Worm (Caenorhabditis elegans) whole organism, L4 larva: ENCODE results near the gene egg-1.
A peak's percentile ranks its signal among the peaks of the same experiment; 100 is the strongest.

Source experiments
- F26F4.8 ChIP-seq: fragments of 200-800 bp; sonication (Bioruptor generic); conservative IDR thresholded peaks from 2 replicates; pipeline ENCODE4 v1.3.6; 2022; ENCODE audit warnings: missing genetic modification characterization, missing compliant biosample characterization
- F37D6.2 ChIP-seq: sonication (generic microtip); optimal IDR thresholded peaks from 2 replicates; lab custom pipeline; 2016; ENCODE audit warnings: mild to moderate bottlenecking, missing genetic modification characterization, missing compliant biosample characterization
- F44E2.7 ChIP-seq: fragments of 200-800 bp; sonication (Bioruptor generic); IDR thresholded peaks from 2 replicates; pipeline ENCODE4 v2.1.2; 2022; ENCODE audit warnings: missing genetic modification characterization, missing compliant biosample characterization
- F49E8.2 ChIP-seq: sonication (generic microtip); optimal IDR thresholded peaks from 2 replicates; lab custom pipeline; 2016; ENCODE audit warnings: missing compliant biosample characterization, mild to moderate bottlenecking, missing genetic modification characterization, borderline replicate concordance
- R02D3.7 ChIP-seq: fragments of 150-350 bp; sonication (generic microtip); optimal IDR thresholded peaks from 3 replicates; lab custom pipeline; 2014; ENCODE audit warnings: missing biosample characterization, missing genetic modification characterization
- Y105C5A.15 ChIP-seq: fragments of 200-800 bp; sonication (Bioruptor generic); IDR thresholded peaks from 2 replicates; pipeline ENCODE4 v1.3.6; 2022; ENCODE audit warnings: missing genetic modification characterization, missing compliant biosample characterization
- Y48G9A.11 ChIP-seq: fragments of 200-800 bp; sonication (Bioruptor generic); IDR thresholded peaks from 2 replicates; pipeline ENCODE4 v1.3.6; 2022; ENCODE audit warnings: missing genetic modification reagents, missing genetic modification characterization, missing compliant biosample characterization
- Y5F2A.4 ChIP-seq: fragments of 200-800 bp; sonication (Bioruptor generic); optimal IDR thresholded peaks from 2 replicates; lab custom pipeline; 2018; ENCODE audit warnings: mild to moderate bottlenecking, missing genetic modification characterization, missing compliant biosample characterization
- Y75B8A.6 ChIP-seq: fragments of 200-800 bp; sonication (Bioruptor generic); IDR thresholded peaks from 2 replicates; pipeline ENCODE4 v1.3.6; 2022; ENCODE audit warnings: missing genetic modification reagents, missing genetic modification characterization, missing compliant biosample characterization
- attf-4 ChIP-seq: sonication (generic microtip); optimal IDR thresholded peaks from 3 replicates; lab custom pipeline; 2017; ENCODE audit warnings: missing biosample characterization, missing genetic modification characterization
- ceh-28 ChIP-seq: fragments of 150-350 bp; optimal IDR thresholded peaks from 2 replicates; lab custom pipeline; 2014; ENCODE audit warnings: missing biosample characterization, missing genetic modification reagents, missing genetic modification characterization
- ceh-32 ChIP-seq: sonication (generic microtip); optimal IDR thresholded peaks from 2 replicates; lab custom pipeline; 2016; ENCODE audit warnings: mild to moderate bottlenecking, missing genetic modification characterization, missing compliant biosample characterization; ENCODE audit not compliant: poor library complexity
- ctbp-1 ChIP-seq: fragments of 200-800 bp; sonication (Bioruptor generic); IDR thresholded peaks from 2 replicates; pipeline ENCODE4 v1.3.6; 2022; ENCODE audit warnings: missing genetic modification reagents, missing genetic modification characterization, missing compliant biosample characterization
- daf-12 ChIP-seq: fragments of 150-350 bp; optimal IDR thresholded peaks from 2 replicates; lab custom pipeline; 2014; ENCODE audit warnings: missing biosample characterization, missing genetic modification reagents, missing genetic modification characterization
- daf-16 ChIP-seq, 3 experiments: sonication (generic microtip); optimal IDR thresholded peaks; 2 replicates each; lab custom pipeline; 2016 to 2017; ENCODE audit warnings: missing genetic modification characterization in 3 of 3, missing genetic modification reagents in 3 of 3, mild to moderate bottlenecking in 2 of 3, missing compliant biosample characterization in 2 of 3, missing biosample characterization in 1 of 3, moderate library complexity in 1 of 3
- daf-8 ChIP-seq: fragments of 200-800 bp; sonication (Bioruptor generic); IDR thresholded peaks from 2 replicates; pipeline ENCODE4 v1.3.6; 2022; ENCODE audit warnings: missing genetic modification characterization, missing compliant biosample characterization
- dmd-9 ChIP-seq: fragments of 200-800 bp; sonication (Bioruptor generic); IDR thresholded peaks from 2 replicates; pipeline ENCODE4 v1.3.6; 2022; ENCODE audit warnings: missing genetic modification reagents, missing genetic modification characterization, missing compliant biosample characterization
- dpl-1 ChIP-seq: fragments of 150-350 bp; optimal IDR thresholded peaks from 2 replicates; lab custom pipeline; 2014; ENCODE audit warnings: missing biosample characterization, missing genetic modification reagents, missing genetic modification characterization
- duxl-1 ChIP-seq: sonication (generic microtip); optimal IDR thresholded peaks from 2 replicates; lab custom pipeline; 2016; ENCODE audit warnings: mild to moderate bottlenecking, missing genetic modification characterization, moderate library complexity, missing compliant biosample characterization; ENCODE audit not compliant: poor library complexity
- fkh-10 ChIP-seq: fragments of 150-350 bp; optimal IDR thresholded peaks from 2 replicates; lab custom pipeline; 2014; ENCODE audit warnings: missing biosample characterization, missing genetic modification reagents, missing genetic modification characterization
- fos-1 ChIP-seq: fragments of 150-350 bp; optimal IDR thresholded peaks from 2 replicates; lab custom pipeline; 2014; ENCODE audit warnings: missing biosample characterization, missing genetic modification characterization
- gei-8 ChIP-seq: fragments of 200-800 bp; sonication (Bioruptor generic); optimal IDR thresholded peaks from 2 replicates; lab custom pipeline; 2018; ENCODE audit warnings: mild to moderate bottlenecking, missing genetic modification characterization, missing compliant biosample characterization
- hlh-11 ChIP-seq: fragments of 200-800 bp; sonication (Bioruptor generic); optimal IDR thresholded peaks from 2 replicates; lab custom pipeline; 2018; ENCODE audit warnings: mild to moderate bottlenecking, missing genetic modification characterization, missing compliant biosample characterization
- hmg-1.1 ChIP-seq: fragments of 200-800 bp; sonication (Bioruptor generic); IDR thresholded peaks from 2 replicates; pipeline ENCODE4 v1.3.6; 2022; ENCODE audit warnings: missing genetic modification reagents, missing genetic modification characterization, missing compliant biosample characterization
- jun-1 ChIP-seq: fragments of 150-350 bp; optimal IDR thresholded peaks from 2 replicates; lab custom pipeline; 2014; ENCODE audit warnings: missing biosample characterization, missing genetic modification reagents, missing genetic modification characterization
- lim-7 ChIP-seq: fragments of 200-800 bp; sonication (Bioruptor generic); IDR thresholded peaks from 2 replicates; pipeline ENCODE4 v1.3.6; 2022; ENCODE audit warnings: missing genetic modification characterization, missing compliant biosample characterization
- lin-1 ChIP-seq: fragments of 200-800 bp; sonication (Bioruptor generic); IDR thresholded peaks from 2 replicates; pipeline ENCODE4 v1.3.6; 2022; ENCODE audit warnings: missing genetic modification reagents, missing genetic modification characterization, missing compliant biosample characterization
- lin-38 ChIP-seq: fragments of 200-800 bp; sonication (Bioruptor generic); IDR thresholded peaks from 2 replicates; pipeline ENCODE4 v1.3.6; 2022; ENCODE audit warnings: missing genetic modification reagents, missing genetic modification characterization, missing compliant biosample characterization
- madf-5 ChIP-seq, 2 experiments: fragments of 200-800 bp; sonication (Bioruptor generic); IDR thresholded peaks; 2 replicates each; pipeline ENCODE4 v1.3.6; 2022; ENCODE audit warnings: missing compliant biosample characterization in 2 of 2, missing genetic modification characterization in 2 of 2
- madf-9 ChIP-seq: fragments of 200-800 bp; sonication (Bioruptor generic); conservative IDR thresholded peaks from 2 replicates; pipeline ENCODE4 v1.3.6; 2022; ENCODE audit warnings: missing genetic modification reagents, missing genetic modification characterization, missing compliant biosample characterization
- mdt-29 ChIP-seq: fragments of 200-800 bp; sonication (Bioruptor generic); IDR thresholded peaks from 2 replicates; pipeline ENCODE4 v1.3.6; 2022; ENCODE audit warnings: missing genetic modification reagents, missing genetic modification characterization, missing compliant biosample characterization
- mxl-2 ChIP-seq: fragments of 200-800 bp; sonication (Bioruptor generic); conservative IDR thresholded peaks from 2 replicates; pipeline ENCODE4 v1.3.6; 2022; ENCODE audit warnings: missing genetic modification reagents, missing genetic modification characterization, missing compliant biosample characterization
- nhr-11 ChIP-seq: fragments of 150-350 bp; optimal IDR thresholded peaks from 2 replicates; lab custom pipeline; 2014; ENCODE audit warnings: missing biosample characterization, missing genetic modification characterization
- nhr-111 ChIP-seq: fragments of 200-800 bp; sonication (Bioruptor generic); optimal IDR thresholded peaks from 2 replicates; lab custom pipeline; 2018; ENCODE audit warnings: mild to moderate bottlenecking, missing genetic modification characterization, missing compliant biosample characterization
- nhr-25 ChIP-seq: sonication (generic microtip); optimal IDR thresholded peaks from 2 replicates; lab custom pipeline; 2017; ENCODE audit warnings: missing genetic modification characterization, mild to moderate bottlenecking, missing compliant biosample characterization, antibody characterized with exemption, moderate library complexity, borderline replicate concordance; ENCODE audit not compliant: insufficient read depth
- nhr-41 ChIP-seq: fragments of 200-800 bp; sonication (Bioruptor generic); IDR thresholded peaks from 2 replicates; pipeline ENCODE4 v1.3.6; 2022; ENCODE audit warnings: missing genetic modification reagents, missing genetic modification characterization, missing compliant biosample characterization
- nhr-48 ChIP-seq: sonication (generic microtip); optimal IDR thresholded peaks from 2 replicates; lab custom pipeline; 2016; ENCODE audit warnings: mild to moderate bottlenecking, missing genetic modification characterization, missing compliant biosample characterization
- php-3 ChIP-seq: fragments of 200-800 bp; sonication (Bioruptor generic); IDR thresholded peaks from 2 replicates; pipeline ENCODE4 v1.3.6; 2022; ENCODE audit warnings: missing genetic modification reagents, missing genetic modification characterization, missing compliant biosample characterization
- rbr-2 ChIP-seq: sonication (generic microtip); optimal IDR thresholded peaks from 2 replicates; lab custom pipeline; 2016; ENCODE audit warnings: missing genotype, missing genetic modification characterization, missing compliant biosample characterization
- saeg-2 ChIP-seq: fragments of 200-800 bp; sonication (Bioruptor generic); IDR thresholded peaks from 2 replicates; pipeline ENCODE4 v1.3.6; 2022; ENCODE audit warnings: missing genetic modification reagents, missing genetic modification characterization, missing compliant biosample characterization
- sdz-12 ChIP-seq: fragments of 200-800 bp; sonication (Bioruptor generic); optimal IDR thresholded peaks from 2 replicates; lab custom pipeline; 2018; ENCODE audit warnings: mild to moderate bottlenecking, missing genetic modification characterization, missing compliant biosample characterization
- set-16 ChIP-seq: fragments of 200-800 bp; sonication (Bioruptor generic); IDR thresholded peaks from 2 replicates; pipeline ENCODE4 v1.3.6; 2022; ENCODE audit warnings: missing genetic modification reagents, missing genetic modification characterization, missing compliant biosample characterization
- snpc-1.2 ChIP-seq: fragments of 200-800 bp; sonication (Bioruptor generic); IDR thresholded peaks from 2 replicates; pipeline ENCODE4 v1.3.6; 2022; ENCODE audit warnings: missing genetic modification reagents, missing genetic modification characterization, missing compliant biosample characterization
- unc-130 ChIP-seq: sonication (generic microtip); optimal IDR thresholded peaks from 2 replicates; lab custom pipeline; 2016; ENCODE audit warnings: missing genetic modification reagents, missing genetic modification characterization, missing compliant biosample characterization
- unc-39 ChIP-seq: sonication (generic microtip); optimal IDR thresholded peaks from 2 replicates; lab custom pipeline; 2017; ENCODE audit warnings: missing biosample characterization, missing genetic modification characterization
- unc-62 ChIP-seq, 3 experiments: fragments of 150-350 bp in 1 of 3; sonication (generic microtip); optimal IDR thresholded peaks in 2 of 3; peaks in 1 of 3; 1 replicate in 1 of 3; 2 replicates in 2 of 3; lab custom pipeline; 2014 to 2017; ENCODE audit warnings: missing biosample characterization in 3 of 3, missing genetic modification characterization in 3 of 3, missing genetic modification reagents in 3 of 3, missing genotype in 1 of 3
- vab-7 ChIP-seq: fragments of 200-800 bp; sonication (Bioruptor generic); IDR thresholded peaks from 2 replicates; pipeline ENCODE4 v1.3.6; 2022; ENCODE audit warnings: missing genetic modification reagents, missing genetic modification characterization, missing compliant biosample characterization
- zfp-2 ChIP-seq: sonication (generic microtip); optimal IDR thresholded peaks from 2 replicates; lab custom pipeline; 2016; ENCODE audit warnings: mild to moderate bottlenecking, missing genetic modification characterization, missing compliant biosample characterization
- ztf-7 ChIP-seq: fragments of 150-350 bp; optimal IDR thresholded peaks from 2 replicates; lab custom pipeline; 2014; ENCODE audit warnings: missing biosample characterization, missing genetic modification characterization

egg-1 gene

ce11 chrIII:5715467-5715866 is 12.5 kb upstream of the egg-1 start (continued):
- TF ChIP-seq daf-16 (GFP tag; optimal IDR thresholded peaks at IDR 0.05; lab: Kevin White, UChicago), result no peak
- TF ChIP-seq daf-16 (tag; optimal IDR thresholded peaks at IDR 0.05; lab: Kevin White, UChicago), result peak; percentile 6
- peak; percentile 38 for TF ChIP-seq jun-1 (tag; lab: Kevin White, UChicago)
- no peak for TF ChIP-seq unc-39 (tag; lab: Kevin White, UChicago)
- TF ChIP-seq lin-38 (GFP tag; lab: Robert Waterston, UW), result peak; percentile 49; the same call in 1 of the 2 replicates
- TF ChIP-seq snpc-1.2 (GFP tag; lab: Robert Waterston, UW), result peak; percentile 57; the same call in 1 of the 2 replicates
- TF ChIP-seq F49E8.2, result no peak
- peak in 1 of 2 experiments; percentile 93 for TF ChIP-seq unc-62 (GFP tag; optimal IDR thresholded peaks at IDR 0.05 in 1 of 2; lab: Kevin White, UChicago)
- TF ChIP-seq unc-62 (tag; optimal IDR thresholded peaks at IDR 0.05; lab: Kevin White, UChicago), result no peak
- TF ChIP-seq daf-8 (GFP tag; lab: Robert Waterston, UW), result no peak
- no peak for TF ChIP-seq ceh-32 (tag; lab: Kevin White, UChicago)
- no peak for TF ChIP-seq Y75B8A.6 (GFP tag; lab: Robert Waterston, UW)
- no peak for TF ChIP-seq F37D6.2 (tag; lab: Kevin White, UChicago)
- TF ChIP-seq zfp-2 (tag; lab: Kevin White, UChicago), result no peak
- no peak for TF ChIP-seq unc-130 (GFP tag; lab: Kevin White, UChicago)
- TF ChIP-seq dmd-9 (GFP tag; lab: Robert Waterston, UW), result no peak
- peak; percentile 58 for TF ChIP-seq rbr-2 (tag; lab: Kevin White, UChicago)
- no peak for TF ChIP-seq fos-1 (tag; lab: Kevin White, UChicago)
- no peak for TF ChIP-seq R02D3.7
- TF ChIP-seq nhr-25 (tag; lab: Kevin White, UChicago), result peak; percentile 32
- no peak for TF ChIP-seq lim-7 (GFP tag; lab: Robert Waterston, UW)
- TF ChIP-seq mdt-29 (GFP tag; lab: Robert Waterston, UW), result peak; percentile 23; the same call in 1 of the 2 replicates
- no peak for TF ChIP-seq gei-8 (GFP tag; lab: Kevin White, UChicago)
- TF ChIP-seq lin-1 (GFP tag; lab: Robert Waterston, UW), result no peak
- 0 out of 2 replicates have a peak, but pooled peaks have one; percentile 30 for TF ChIP-seq F44E2.7 (GFP tag; lab: Robert Waterston, UW)
- no peak for TF ChIP-seq madf-5 (GFP tag; IDR thresholded peaks at IDR 0.05; lab: Robert Waterston, UW)
- TF ChIP-seq php-3 (GFP tag; lab: Robert Waterston, UW), result peak; percentile 9; the same call in 1 of the 2 replicates
- TF ChIP-seq set-16 (GFP tag; lab: Robert Waterston, UW), result peak; percentile 70
- TF ChIP-seq saeg-2 (GFP tag; lab: Robert Waterston, UW), result no peak
- TF ChIP-seq F26F4.8 (GFP tag; lab: Robert Waterston, UW), result no peak
- TF ChIP-seq daf-12 (tag; lab: Kevin White, UChicago), result no peak
- TF ChIP-seq nhr-11, result peak; percentile 60
- peak; percentile 38; the same call in 1 of the 2 replicates for TF ChIP-seq Y105C5A.15 (GFP tag; lab: Robert Waterston, UW)
- TF ChIP-seq ctbp-1 (GFP tag; lab: Robert Waterston, UW), result no peak; the same call in 1 of the 2 replicates
- peak; percentile 23 for TF ChIP-seq fkh-10 (GFP tag; lab: Kevin White, UChicago)
- TF ChIP-seq hmg-1.1, result no peak; the same call in none of the 2 replicates
- TF ChIP-seq ztf-7 (tag; lab: Kevin White, UChicago), result no peak
- TF ChIP-seq Y48G9A.11 (GFP tag; lab: Robert Waterston, UW), result no peak
- peak; percentile 20 for TF ChIP-seq Y5F2A.4 (GFP tag; lab: Kevin White, UChicago)
- TF ChIP-seq mxl-2 (GFP tag; lab: Robert Waterston, UW), result no peak
- TF ChIP-seq ceh-28 (tag; lab: Kevin White, UChicago), result peak; percentile 9
- peak; percentile 41 for TF ChIP-seq nhr-48
- no peak for TF ChIP-seq nhr-41
- peak; percentile 27 for TF ChIP-seq duxl-1
- peak; percentile 40; the same call in 1 of the 2 replicates for TF ChIP-seq vab-7 (GFP tag; lab: Robert Waterston, UW)
- peak; percentile 58 for TF ChIP-seq madf-9
- TF ChIP-seq dpl-1, result peak; percentile 26
- peak; percentile 3 for TF ChIP-seq nhr-111 (GFP tag; lab: Kevin White, UChicago)
- no peak for TF ChIP-seq sdz-12 (GFP tag; lab: Kevin White, UChicago)
- TF ChIP-seq attf-4, result no peak
- TF ChIP-seq hlh-11 (tag; lab: Kevin White, UChicago), result peak; percentile 80
